In the genomic region with DNA sequence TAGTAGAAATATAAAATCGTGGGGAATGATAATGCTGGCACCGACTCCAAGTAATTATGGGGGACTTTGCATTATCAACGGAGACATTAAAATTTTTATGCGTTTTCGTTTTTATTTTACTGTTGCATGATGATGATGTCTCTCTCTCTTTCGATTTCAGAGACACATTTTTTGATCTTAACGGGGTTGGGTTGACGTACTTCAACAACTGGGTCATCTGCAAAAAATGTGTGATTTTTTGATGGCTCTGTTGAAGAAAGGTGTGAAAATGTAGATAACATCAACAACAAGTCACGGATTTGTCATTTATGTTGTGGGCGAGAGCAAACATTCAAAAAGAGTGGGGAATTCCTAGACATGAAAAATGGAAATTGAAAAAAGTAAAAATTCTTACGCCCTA, we compare ENCODE assay signal across 3 worm cellular contexts.
TF ChIP-seq lines count a peak whose summit lies in the region.

A gene (minus strand): TSS at position 101 of the 400 bp plus-strand sequence.

TF ChIP-seq in whole organism, L1 larva, 84 proteins besides CTCF, POLR2A, EP300 and RAD21:
- TF ChIP-seq dsc-1 (tag; optimal IDR thresholded peaks at IDR 0.05; lab: Kevin White, UChicago) (no peak), nhr-77 (tag; optimal IDR thresholded peaks at IDR 0.05; lab: Kevin White, UChicago) (no peak), elt-2 (tag; optimal IDR thresholded peaks at IDR 0.05; lab: Kevin White, UChicago) (peak; percentile 21), irx-1 (tag; optimal IDR thresholded peaks at IDR 0.05; lab: Kevin White, UChicago) (no peak), nhr-19 (GFP tag; conservative IDR thresholded peaks at IDR 0.05; lab: Robert Waterston, UW) (no peak)

TF ChIP-seq in whole organism, L3 larva, 47 proteins besides CTCF, POLR2A, EP300 and RAD21:
- no peak for TF ChIP-seq lin-39 (tag; optimal IDR thresholded peaks at IDR 0.05; lab: Kevin White, UChicago)
- TF ChIP-seq elt-2 (tag; optimal IDR thresholded peaks at IDR 0.05; lab: Kevin White, UChicago): peak; percentile 46
- TF ChIP-seq nhr-67 (tag; optimal IDR thresholded peaks at IDR 0.05; lab: Kevin White, UChicago): no peak
- TF ChIP-seq jun-1 (tag; optimal IDR thresholded peaks at IDR 0.05; lab: Kevin White, UChicago): no peak
- no peak for TF ChIP-seq daf-12 (tag; optimal IDR thresholded peaks at IDR 0.05; lab: Kevin White, UChicago)
- no peak for TF ChIP-seq nfya-1 (tag; optimal IDR thresholded peaks at IDR 0.05; lab: Kevin White, UChicago; ENCODE audit: insufficient read depth)

TF ChIP-seq in whole organism, L4 larva, 104 proteins besides CTCF, POLR2A, EP300 and RAD21:
- TF ChIP-seq lin-38 (GFP tag; IDR thresholded peaks at IDR 0.05; lab: Robert Waterston, UW) (no peak), hif-1 (tag; optimal IDR thresholded peaks at IDR 0.05; lab: Kevin White, UChicago) (no peak), T26A8.4 (GFP tag; IDR thresholded peaks at IDR 0.05; lab: Robert Waterston, UW) (no peak), mep-1 (tag; optimal IDR thresholded peaks at IDR 0.05; lab: Kevin White, UChicago) (no peak), F37D6.2 (tag; optimal IDR thresholded peaks at IDR 0.05; lab: Kevin White, UChicago) (no peak), ces-1 (GFP tag; optimal IDR thresholded peaks at IDR 0.05; lab: Kevin White, UChicago) (no peak), nhr-6 (tag; optimal IDR thresholded peaks at IDR 0.05; lab: Kevin White, UChicago) (no peak), zip-2 (tag; optimal IDR thresholded peaks at IDR 0.05; lab: Kevin White, UChicago) (no peak), dmd-6 (GFP tag; IDR thresholded peaks at IDR 0.05; lab: Robert Waterston, UW) (peak; percentile 39; the same call in 1 of the 2 replicates), nhr-237 (tag; optimal IDR thresholded peaks at IDR 0.05; lab: Kevin White, UChicago) (no peak), ceh-44 (GFP tag; IDR thresholded peaks at IDR 0.05; lab: Robert Waterston, UW) (no peak), mxl-3 (GFP tag; optimal IDR thresholded peaks at IDR 0.05; lab: Kevin White, UChicago) (no peak), pqm-1 (tag; optimal IDR thresholded peaks at IDR 0.05; lab: Kevin White, UChicago) (peak; percentile 1), php-3 (GFP tag; IDR thresholded peaks at IDR 0.05; lab: Robert Waterston, UW) (peak; percentile 74), daf-12 (tag; optimal IDR thresholded peaks at IDR 0.05; lab: Kevin White, UChicago) (no peak), ceh-62 (tag; optimal IDR thresholded peaks at IDR 0.05; lab: Kevin White, UChicago) (no peak), R02D3.7 (tag; optimal IDR thresholded peaks at IDR 0.05; lab: Kevin White, UChicago) (no peak), cey-2 (tag; optimal IDR thresholded peaks at IDR 0.05; lab: Kevin White, UChicago; ENCODE audit: borderline replicate concordance, insufficient read depth) (no peak), dve-1 (tag; optimal IDR thresholded peaks at IDR 0.05; lab: Kevin White, UChicago; ENCODE audit: insufficient read depth) (peak; percentile 8), unc-130 (GFP tag; optimal IDR thresholded peaks at IDR 0.05; lab: Kevin White, UChicago) (no peak), D1046.2 (GFP tag; IDR thresholded peaks at IDR 0.05; lab: Robert Waterston, UW) (no peak), daf-16 (GFP tag; optimal IDR thresholded peaks at IDR 0.05; lab: Kevin White, UChicago) (no peak), daf-16 (tag; optimal IDR thresholded peaks at IDR 0.05; lab: Kevin White, UChicago) (peak; percentile 20), ama-1 (optimal IDR thresholded peaks at IDR 0.05; lab: Kevin White, UChicago) (no peak), lim-7 (GFP tag; IDR thresholded peaks at IDR 0.05; lab: Robert Waterston, UW) (no peak), lin-29 (GFP tag; IDR thresholded peaks at IDR 0.05; lab: Robert Waterston, UW) (no peak)
TF ChIP-seq in whole organism, L4 larva: peak in this region for 5.
